Worm (Caenorhabditis elegans): ENCODE measurements around the gene lig-4.

lig-4 gene

ce11 chrIII:7535347-7535746 is 14.1 kb downstream of the lig-4 start:
- TF ChIP-seq dmd-9 (GFP tag; IDR thresholded peaks at IDR 0.05) (no peak), ceh-20 (GFP tag; IDR thresholded peaks at IDR 0.05) (no peak), daf-19 (GFP tag; conservative IDR thresholded peaks at IDR 0.05) (no peak), mdl-1 (tag; optimal IDR thresholded peaks at IDR 0.05) (no peak), madf-5 (GFP tag; IDR thresholded peaks at IDR 0.05) (no peak), mxl-2 (GFP tag; conservative IDR thresholded peaks at IDR 0.05) (no peak), nhr-10 (tag; optimal IDR thresholded peaks at IDR 0.05) (no peak)

- TF ChIP-seq mdl-1 (tag; optimal IDR thresholded peaks at IDR 0.05) (peak in 1 of 2 experiments; percentile 22), nhr-76 (tag; optimal IDR thresholded peaks at IDR 0.05) (no peak)
These were observed 15.3 kb downstream of the lig-4 start, which contains the start of gene lin-39 for ce11 chrIII:7536559-7536958. Gene lin-39 (minus strand): TSS chrIII:7536632.

- TF ChIP-seq ztf-7 (tag; optimal IDR thresholded peaks at IDR 0.05) (no peak), D1046.2 (GFP tag; IDR thresholded peaks at IDR 0.05) (no peak), dmd-6 (GFP tag; IDR thresholded peaks at IDR 0.05) (no peak), R02D3.7 (tag; optimal IDR thresholded peaks at IDR 0.05) (no peak), vab-7 (GFP tag; IDR thresholded peaks at IDR 0.05) (no peak), mdt-29 (GFP tag; IDR thresholded peaks at IDR 0.05) (no peak), nhr-41 (GFP tag; IDR thresholded peaks at IDR 0.05) (no peak), skn-1 (tag; optimal IDR thresholded peaks at IDR 0.05) (no peak), snpc-1.2 (GFP tag; IDR thresholded peaks at IDR 0.05) (no peak), tag-97 (GFP tag; IDR thresholded peaks at IDR 0.05) (no peak), sdz-12 (GFP tag; optimal IDR thresholded peaks at IDR 0.05) (no peak), unc-62 (GFP tag; optimal IDR thresholded peaks at IDR 0.05 in 1 of 2) (no peak), unc-62 (tag; optimal IDR thresholded peaks at IDR 0.05) (no peak), dmd-9 (GFP tag; IDR thresholded peaks at IDR 0.05) (no peak), madf-9 (GFP tag; conservative IDR thresholded peaks at IDR 0.05) (no peak), fkh-10 (GFP tag; optimal IDR thresholded peaks at IDR 0.05) (no peak)
These were observed 20.8 kb downstream of the lig-4 start for ce11 chrIII:7542037-7542436.

ce11 chrIII:7544211-7544610 is 22.9 kb downstream of the lig-4 start:
- TF ChIP-seq lin-38 (GFP tag; IDR thresholded peaks at IDR 0.05) (no peak), daf-16 (GFP tag; optimal IDR thresholded peaks at IDR 0.05) (peak in 1 of 2 experiments; percentile 72), daf-16 (tag; optimal IDR thresholded peaks at IDR 0.05) (no peak), lsy-2 (tag; optimal IDR thresholded peaks at IDR 0.05) (peak in 1 of 2 experiments; percentile 10), ceh-28 (tag; optimal IDR thresholded peaks at IDR 0.05) (no peak), nhr-11 (tag; optimal IDR thresholded peaks at IDR 0.05) (peak; percentile 23)

ce11 chrIII:7545189-7545588 is 23.9 kb downstream of the lig-4 start:
- TF ChIP-seq unc-62 (GFP tag; optimal IDR thresholded peaks at IDR 0.05 in 1 of 2) (peak in 1 of 2 experiments; percentile 56), unc-62 (tag; optimal IDR thresholded peaks at IDR 0.05) (no peak), aha-1 (tag) (peak; percentile 53), ceh-32 (tag; optimal IDR thresholded peaks at IDR 0.05; ENCODE audit: poor library complexity) (no peak), nhr-48 (tag; optimal IDR thresholded peaks at IDR 0.05) (no peak), daf-16 (GFP tag; optimal IDR thresholded peaks at IDR 0.05) (peak in 1 of 2 experiments; percentile 90), daf-16 (tag; optimal IDR thresholded peaks at IDR 0.05) (no peak)

- no peak for TF ChIP-seq F44E2.7 (GFP tag; IDR thresholded peaks at IDR 0.05)
- peak in 1 of 2 experiments; percentile 51 for TF ChIP-seq lsy-2 (tag; optimal IDR thresholded peaks at IDR 0.05)
- peak in 1 of 2 experiments; percentile 81 for TF ChIP-seq unc-62 (GFP tag; optimal IDR thresholded peaks at IDR 0.05 in 1 of 2)
- no peak for TF ChIP-seq unc-62 (tag; optimal IDR thresholded peaks at IDR 0.05)
- TF ChIP-seq zag-1 (tag; optimal IDR thresholded peaks at IDR 0.05), result no peak
- no peak for TF ChIP-seq R02D3.7 (tag; optimal IDR thresholded peaks at IDR 0.05)
- peak in 1 of 2 experiments; percentile 15 for TF ChIP-seq daf-16 (GFP tag; optimal IDR thresholded peaks at IDR 0.05)
- TF ChIP-seq daf-16 (tag; optimal IDR thresholded peaks at IDR 0.05), result no peak
- TF ChIP-seq mxl-3 (GFP tag; optimal IDR thresholded peaks at IDR 0.05), result no peak
- peak; percentile 44 for TF ChIP-seq nhr-11 (tag; optimal IDR thresholded peaks at IDR 0.05)
- 0 out of 2 replicates have a peak, but pooled peaks have one; percentile 40 for TF ChIP-seq ceh-20 (GFP tag; IDR thresholded peaks at IDR 0.05)
These were observed 27.7 kb downstream of the lig-4 start for ce11 chrIII:7548963-7549362.

Data from whole organism, L4 larva.